Fruit fly (Drosophila melanogaster): ENCODE results near the gene Samuel.

Gene Samuel

dm6 chr2L:11003925-11004673, 62.7 kb downstream of the Samuel start, which contains the start of gene RpL9 (continued):
- no peak; the same call in 1 of the 2 replicates for TF ChIP-seq al (GFP tag; IDR thresholded peaks at IDR 0.05)
- TF ChIP-seq CG1024 (GFP tag; IDR thresholded peaks at IDR 0.05): 0 out of 2 replicates have a peak, but pooled peaks have one; percentile 39
- TF ChIP-seq Sry-δ (GFP tag; optimal IDR thresholded peaks at IDR 0.05): peak; percentile 7
- peak; percentile 51 for TF ChIP-seq Elba2 (GFP tag; optimal IDR thresholded peaks at IDR 0.05)
- peak; percentile 43; the same call in 1 of the 2 replicates for TF ChIP-seq rib (GFP tag; IDR thresholded peaks at IDR 0.05)
- TF ChIP-seq gce (GFP tag; IDR thresholded peaks at IDR 0.05): peak; percentile 81; the same call in 2 of the 3 replicates
- TF ChIP-seq CG11560 (tag; IDR thresholded peaks at IDR 0.05): no peak
- TF ChIP-seq Lim3 (GFP tag; IDR thresholded peaks at IDR 0.05): no peak
- TF ChIP-seq CG18262 (tag; optimal IDR thresholded peaks at IDR 0.05): peak; percentile 64
- peak; percentile 84 for TF ChIP-seq sens-2 (GFP tag; IDR thresholded peaks at IDR 0.05)
- TF ChIP-seq Six4 (GFP tag; optimal IDR thresholded peaks at IDR 0.05): no peak
- TF ChIP-seq CG8765 (GFP tag; IDR thresholded peaks at IDR 0.05): no peak
- TF ChIP-seq Ptx1 (GFP tag; IDR thresholded peaks at IDR 0.05): no peak
- peak; percentile 60 for TF ChIP-seq maf-S (GFP tag; optimal IDR thresholded peaks at IDR 0.05)
- TF ChIP-seq CG16815 (GFP tag; optimal IDR thresholded peaks at IDR 0.05): no peak
- TF ChIP-seq CTCF (GFP tag; optimal IDR thresholded peaks at IDR 0.05): peak; percentile 47
- peak; percentile 68 for TF ChIP-seq Mes4 (GFP tag; optimal IDR thresholded peaks at IDR 0.05)
- TF ChIP-seq CG13296 (GFP tag; optimal IDR thresholded peaks at IDR 0.05): peak; percentile 89
- TF ChIP-seq kni (GFP tag; optimal IDR thresholded peaks at IDR 0.05): no peak
- TF ChIP-seq TFAM (GFP tag; optimal IDR thresholded peaks at IDR 0.05): no peak
- TF ChIP-seq hbn (GFP tag; IDR thresholded peaks at IDR 0.05; ENCODE audit: partially characterized antibody): no peak
- TF ChIP-seq sim (GFP tag; IDR thresholded peaks at IDR 0.05): peak; percentile 69; the same call in 1 of the 2 replicates
- no peak for TF ChIP-seq CG6175 (GFP tag; IDR thresholded peaks at IDR 0.05)
- no peak for TF ChIP-seq Dll (GFP tag; IDR thresholded peaks at IDR 0.05; ENCODE audit: partially characterized antibody)
- no peak for TF ChIP-seq hkb (optimal IDR thresholded peaks at IDR 0.05)
- TF ChIP-seq hkb (GFP tag; IDR thresholded peaks at IDR 0.05): peak; percentile 83
- no peak for TF ChIP-seq Ravus (GFP tag; IDR thresholded peaks at IDR 0.05)
- peak; percentile 70 for TF ChIP-seq eyg (GFP tag; optimal IDR thresholded peaks at IDR 0.05)
- TF ChIP-seq CG4424 (GFP tag; optimal IDR thresholded peaks at IDR 0.05): peak; percentile 54
- TF ChIP-seq ci (GFP tag; IDR thresholded peaks at IDR 0.05): no peak
- TF ChIP-seq pita (GFP tag; optimal IDR thresholded peaks at IDR 0.05): no peak
- no peak for TF ChIP-seq CG13894 (tag; optimal IDR thresholded peaks at IDR 0.05)
- TF ChIP-seq CG8388 (GFP tag; optimal IDR thresholded peaks at IDR 0.05): peak; percentile 65
- no peak for TF ChIP-seq sc (optimal IDR thresholded peaks at IDR 0.05)
- peak; percentile 53 for TF ChIP-seq sc (GFP tag; optimal IDR thresholded peaks at IDR 0.05)
- TF ChIP-seq bigmax (GFP tag; optimal IDR thresholded peaks at IDR 0.05): peak; percentile 68
- TF ChIP-seq chm (GFP tag; IDR thresholded peaks at IDR 0.05): no peak
- TF ChIP-seq CG6791 (GFP tag; IDR thresholded peaks at IDR 0.05; ENCODE audit: partially characterized antibody): no peak
- no peak for TF ChIP-seq CG1832 (GFP tag; optimal IDR thresholded peaks at IDR 0.05)
- no peak for TF ChIP-seq Nf-YC (tag; optimal IDR thresholded peaks at IDR 0.05)
- TF ChIP-seq phol (tag; optimal IDR thresholded peaks at IDR 0.05): peak; percentile 61
- no peak for TF ChIP-seq bbx (GFP tag; IDR thresholded peaks at IDR 0.05; ENCODE audit: partially characterized antibody)
- TF ChIP-seq bcd (GFP tag; optimal IDR thresholded peaks at IDR 0.05): peak; percentile 85
- no peak for TF ChIP-seq Ssrp (tag; optimal IDR thresholded peaks at IDR 0.05)
- no peak for TF ChIP-seq Oli (tag; optimal IDR thresholded peaks at IDR 0.05)
- peak; percentile 73 for TF ChIP-seq Vsx1 (GFP tag; optimal IDR thresholded peaks at IDR 0.05)
- TF ChIP-seq CG13624 (GFP tag; optimal IDR thresholded peaks at IDR 0.05): peak; percentile 68
- peak in 1 of 2 experiments; percentile 55 for TF ChIP-seq Hr51 (GFP tag; optimal IDR thresholded peaks at IDR 0.05)
- no peak for TF ChIP-seq CG4282 (GFP tag; optimal IDR thresholded peaks at IDR 0.05)
- no peak for TF ChIP-seq hth (optimal IDR thresholded peaks at IDR 0.05)
- no peak for TF ChIP-seq Trl (optimal IDR thresholded peaks at IDR 0.05)
- peak; percentile 83 for TF ChIP-seq Trl (GFP tag; optimal IDR thresholded peaks at IDR 0.05)

Data from whole organism, embryonic.